Fruit fly (Drosophila melanogaster): ENCODE data around the gene gdl-ORF39.

dm6 chr3L:15516440-15516839 is 7.2 kb downstream of the gdl-ORF39 start:
- TF ChIP-seq CG8478 (optimal IDR thresholded peaks at IDR 0.05): no peak
- TF ChIP-seq CTCF (optimal IDR thresholded peaks at IDR 0.05): no peak
